Fruit fly (Drosophila melanogaster): ENCODE measurements around the gene CG43117.

CG43117 gene

dm6 chr3R:26452345-26452744, 2.2 kb upstream of the CG43117 start, which contains the start of gene CG5447:
Gene CG5447, plus strand, starts transcription at chr3R:26452534.
- no peak for TF ChIP-seq Ets21C (GFP tag; optimal IDR thresholded peaks at IDR 0.05)
- TF ChIP-seq CG11294 (GFP tag; IDR thresholded peaks at IDR 0.05): no peak
- no peak for TF ChIP-seq Hr4 (GFP tag; optimal IDR thresholded peaks at IDR 0.05)
- no peak for TF ChIP-seq Eip75B (GFP tag; optimal IDR thresholded peaks at IDR 0.05)
- no peak for TF ChIP-seq CG6792 (GFP tag; optimal IDR thresholded peaks at IDR 0.05)
- TF ChIP-seq Smox (GFP tag; optimal IDR thresholded peaks at IDR 0.05): no peak
- no peak for TF ChIP-seq spab (GFP tag; optimal IDR thresholded peaks at IDR 0.05)
- TF ChIP-seq Hr39 (GFP tag; optimal IDR thresholded peaks at IDR 0.05): no peak
- TF ChIP-seq achi (GFP tag; optimal IDR thresholded peaks at IDR 0.05): no peak
- no peak for TF ChIP-seq CG6854 (GFP tag; optimal IDR thresholded peaks at IDR 0.05)
- TF ChIP-seq CG6808 (GFP tag; optimal IDR thresholded peaks at IDR 0.05): no peak
- no peak for TF ChIP-seq CG1621 (tag; optimal IDR thresholded peaks at IDR 0.05)
- no peak for TF ChIP-seq CG31627 (GFP tag; optimal IDR thresholded peaks at IDR 0.05)
- no peak for TF ChIP-seq CG7368 (GFP tag; optimal IDR thresholded peaks at IDR 0.05)

- TF ChIP-seq spab (GFP tag; optimal IDR thresholded peaks at IDR 0.05): no peak
- no peak for TF ChIP-seq achi (GFP tag; optimal IDR thresholded peaks at IDR 0.05)
- TF ChIP-seq topi (GFP tag; optimal IDR thresholded peaks at IDR 0.05): no peak
Measured at dm6 chr3R:26455838-26456237, 1.2 kb downstream of the CG43117 start, which contains the start of gene Pdf. Gene Pdf, minus strand, starts transcription at chr3R:26456141.

dm6 chr3R:26456577-26456976, 2.0 kb downstream of the CG43117 start, which contains the start of gene CG14237:
Gene CG14237, plus strand, starts transcription at chr3R:26456877.
- TF ChIP-seq CG6854 (GFP tag; optimal IDR thresholded peaks at IDR 0.05): no peak
- TF ChIP-seq CG3032 (tag; optimal IDR thresholded peaks at IDR 0.05): no peak
- no peak for TF ChIP-seq CG32006 (GFP tag; optimal IDR thresholded peaks at IDR 0.05)

dm6 chr3R:26457949-26458348, 3.4 kb downstream of the CG43117 start, which contains the start of gene CG14238:
Gene CG14238, plus strand, starts transcription at chr3R:26458249.
- TF ChIP-seq ss (GFP tag; optimal IDR thresholded peaks at IDR 0.05): no peak
- no peak for TF ChIP-seq acj6 (GFP tag; optimal IDR thresholded peaks at IDR 0.05)
- TF ChIP-seq fkh (GFP tag; optimal IDR thresholded peaks at IDR 0.05): no peak

dm6 chr3R:26461226-26461805, 6.7 kb downstream of the CG43117 start, which contains the start of gene CG5455:
Gene CG5455, plus strand, starts transcription at chr3R:26461527.
- TF ChIP-seq Sox102F (GFP tag; optimal IDR thresholded peaks at IDR 0.05) (peak; percentile 15), dac (GFP tag; optimal IDR thresholded peaks at IDR 0.05) (peak; percentile 19), Eip78C (GFP tag) (peak; percentile 30), Hr38 (GFP tag; optimal IDR thresholded peaks at IDR 0.05) (no peak), eg (GFP tag; IDR thresholded peaks at IDR 0.05) (peak; percentile 88), Blimp-1 (GFP tag; optimal IDR thresholded peaks at IDR 0.05) (peak; percentile 16), CG10631 (GFP tag; optimal IDR thresholded peaks at IDR 0.05) (peak; percentile 10), CG6792 (GFP tag; optimal IDR thresholded peaks at IDR 0.05) (no peak), esn (GFP tag; optimal IDR thresholded peaks at IDR 0.05) (peak; percentile 5), fd59A (GFP tag; optimal IDR thresholded peaks at IDR 0.05) (no peak), CG6163 (GFP tag; IDR thresholded peaks at IDR 0.05) (peak; percentile 75), CG7368 (GFP tag; optimal IDR thresholded peaks at IDR 0.05) (peak; percentile 33), spab (GFP tag; optimal IDR thresholded peaks at IDR 0.05) (no peak), lz (GFP tag; optimal IDR thresholded peaks at IDR 0.05) (no peak), fkh (GFP tag; optimal IDR thresholded peaks at IDR 0.05) (peak; percentile 98), acj6 (GFP tag; optimal IDR thresholded peaks at IDR 0.05) (no peak), CG8119 (GFP tag; IDR thresholded peaks at IDR 0.05) (peak; percentile 72; the same call in 2 of the 3 replicates), Sox15 (GFP tag; optimal IDR thresholded peaks at IDR 0.05) (no peak), CG10669 (GFP tag; optimal IDR thresholded peaks at IDR 0.05) (peak; percentile 27), Eip75B (GFP tag; optimal IDR thresholded peaks at IDR 0.05) (peak; percentile 23), CG32006 (GFP tag; optimal IDR thresholded peaks at IDR 0.05) (peak; percentile 20), CG9139 (GFP tag; optimal IDR thresholded peaks at IDR 0.05) (peak; percentile 76), CG1621 (tag; optimal IDR thresholded peaks at IDR 0.05) (peak; percentile 47), CG4318 (GFP tag; optimal IDR thresholded peaks at IDR 0.05) (no peak), CG6808 (GFP tag; optimal IDR thresholded peaks at IDR 0.05) (peak; percentile 23), Hr4 (GFP tag; optimal IDR thresholded peaks at IDR 0.05) (no peak), CG11294 (GFP tag; IDR thresholded peaks at IDR 0.05) (peak; percentile 40; the same call in 1 of the 2 replicates), Gug (GFP tag; IDR thresholded peaks at IDR 0.05) (peak; percentile 24; the same call in 1 of the 2 replicates), CG34406 (GFP tag; optimal IDR thresholded peaks at IDR 0.05) (peak; percentile 5), CG8319 (GFP tag; optimal IDR thresholded peaks at IDR 0.05) (no peak), CG11762 (GFP tag; optimal IDR thresholded peaks at IDR 0.05; ENCODE audit: insufficient read depth) (no peak), CG6276 (GFP tag; optimal IDR thresholded peaks at IDR 0.05) (no peak)
